Worm (Caenorhabditis elegans): ENCODE measurements around the gene T19A5.3.

T19A5.3 gene

DNA sequence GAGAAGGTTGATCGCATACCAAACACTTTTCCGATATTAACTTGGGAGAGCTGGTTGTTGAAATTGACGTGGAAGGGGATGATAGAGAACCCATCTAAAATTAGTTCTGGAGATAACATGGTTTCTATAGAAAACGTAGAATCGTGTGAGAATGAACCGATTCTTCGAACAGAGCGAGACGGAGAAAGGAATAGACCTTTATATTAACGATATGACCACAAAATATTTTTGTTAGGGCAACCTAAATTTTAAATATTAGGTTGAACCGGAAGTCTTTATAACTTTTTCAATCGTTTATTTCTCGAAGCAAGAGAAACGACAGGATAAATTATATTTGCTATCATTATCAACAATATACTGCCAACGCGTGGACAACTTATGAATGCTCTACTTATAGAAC, 22.2 kb upstream of the T19A5.3 start, which contains the start of gene nhr-219:
nhr-219 (minus strand) TSS at position 101 of the 400 bp plus-strand sequence.
- TF ChIP-seq ztf-11 (tag; optimal IDR thresholded peaks at IDR 0.05) (no peak), nhr-2 (tag; optimal IDR thresholded peaks at IDR 0.05) (no peak), lsy-2 (tag; optimal IDR thresholded peaks at IDR 0.05) (no peak), elt-3 (tag; optimal IDR thresholded peaks at IDR 0.05) (no peak), bed-3 (GFP tag; optimal IDR thresholded peaks at IDR 0.05) (no peak), ceh-83 (GFP tag; optimal IDR thresholded peaks at IDR 0.05) (no peak), drap-1 (GFP tag; optimal IDR thresholded peaks at IDR 0.05) (no peak), flh-1 (GFP tag; optimal IDR thresholded peaks at IDR 0.05) (no peak), tbx-8 (GFP tag; optimal IDR thresholded peaks at IDR 0.05) (no peak), ham-2 (GFP tag; optimal IDR thresholded peaks at IDR 0.05) (no peak), cnd-1 (tag; optimal IDR thresholded peaks at IDR 0.05) (no peak), nhr-76 (tag; optimal IDR thresholded peaks at IDR 0.05) (no peak), nhr-237 (tag; optimal IDR thresholded peaks at IDR 0.05) (no peak), snpc-4 (tag; optimal IDR thresholded peaks at IDR 0.05) (no peak), sptf-1 (tag; optimal IDR thresholded peaks at IDR 0.05) (no peak), unc-120 (tag; optimal IDR thresholded peaks at IDR 0.05; ENCODE audit: poor library complexity, severe bottlenecking) (no peak), unc-39 (tag; optimal IDR thresholded peaks at IDR 0.05) (no peak), pha-4 (tag; optimal IDR thresholded peaks at IDR 0.05) (no peak), sem-2 (GFP tag; optimal IDR thresholded peaks at IDR 0.05) (no peak)

- TF ChIP-seq elt-1 (tag; optimal IDR thresholded peaks at IDR 0.05; ENCODE audit: borderline replicate concordance, insufficient read depth), result peak; percentile 18
- TF ChIP-seq pha-4 (tag; optimal IDR thresholded peaks at IDR 0.05), result peak; percentile 50
- TF ChIP-seq nhr-2 (tag; optimal IDR thresholded peaks at IDR 0.05), result no peak
Measured at ce11 chrV:8964055-8964758, 20.3 kb upstream of the T19A5.3 start, which contains the start of gene nhr-44. nhr-44 (minus strand) TSS chrV:8964105.

- TF ChIP-seq bed-3 (GFP tag; optimal IDR thresholded peaks at IDR 0.05), result no peak
- TF ChIP-seq nhr-12 (tag; optimal IDR thresholded peaks at IDR 0.05), result no peak
- peak; percentile 17 for TF ChIP-seq ham-2 (GFP tag; optimal IDR thresholded peaks at IDR 0.05)
- no peak for TF ChIP-seq ceh-39 (tag; optimal IDR thresholded peaks at IDR 0.05)
- no peak for TF ChIP-seq nhr-237 (tag; optimal IDR thresholded peaks at IDR 0.05)
- peak; percentile 34 for TF ChIP-seq ces-1 (GFP tag; optimal IDR thresholded peaks at IDR 0.05)
- no peak for TF ChIP-seq ceh-83 (GFP tag; optimal IDR thresholded peaks at IDR 0.05)
Measured at ce11 chrV:8956387-8957095, 12.7 kb upstream of the T19A5.3 start, which contains the start of gene ttc-17. ttc-17 (plus strand) TSS chrV:8957045.

ce11 chrV:8949873-8950272, 6.0 kb upstream of the T19A5.3 start:
- TF ChIP-seq tbx-8 (GFP tag; optimal IDR thresholded peaks at IDR 0.05), result no peak
- no peak for TF ChIP-seq lin-13 (tag; optimal IDR thresholded peaks at IDR 0.05)
- no peak for TF ChIP-seq elt-3 (tag; optimal IDR thresholded peaks at IDR 0.05)
- TF ChIP-seq snpc-4 (tag; optimal IDR thresholded peaks at IDR 0.05), result no peak
- TF ChIP-seq sem-2 (GFP tag; optimal IDR thresholded peaks at IDR 0.05), result no peak
- TF ChIP-seq unc-39 (tag; optimal IDR thresholded peaks at IDR 0.05), result no peak
- TF ChIP-seq mls-2 (tag; optimal IDR thresholded peaks at IDR 0.05), result no peak
- TF ChIP-seq ceh-43 (GFP tag; optimal IDR thresholded peaks at IDR 0.05), result no peak
- no peak for TF ChIP-seq sptf-1 (tag; optimal IDR thresholded peaks at IDR 0.05)
- no peak for TF ChIP-seq lsy-2 (tag; optimal IDR thresholded peaks at IDR 0.05)
- TF ChIP-seq flh-1 (GFP tag; optimal IDR thresholded peaks at IDR 0.05), result no peak
- no peak for TF ChIP-seq nhr-2 (tag; optimal IDR thresholded peaks at IDR 0.05)
- no peak for TF ChIP-seq ztf-11 (tag; optimal IDR thresholded peaks at IDR 0.05)
- TF ChIP-seq unc-62 (GFP tag; optimal IDR thresholded peaks at IDR 0.05), result no peak
- TF ChIP-seq mab-5 (tag; optimal IDR thresholded peaks at IDR 0.05), result no peak
- no peak for TF ChIP-seq elt-1 (tag; optimal IDR thresholded peaks at IDR 0.05; ENCODE audit: borderline replicate concordance, insufficient read depth)
- TF ChIP-seq bed-3 (GFP tag; optimal IDR thresholded peaks at IDR 0.05), result no peak

ce11 chrV:8948996-8949395, 5.1 kb upstream of the T19A5.3 start:
- TF ChIP-seq lin-13 (tag; optimal IDR thresholded peaks at IDR 0.05) (no peak), nhr-237 (tag; optimal IDR thresholded peaks at IDR 0.05) (no peak), ham-2 (GFP tag; optimal IDR thresholded peaks at IDR 0.05) (no peak), snpc-4 (tag; optimal IDR thresholded peaks at IDR 0.05) (no peak), bed-3 (GFP tag; optimal IDR thresholded peaks at IDR 0.05) (no peak), ceh-43 (GFP tag; optimal IDR thresholded peaks at IDR 0.05) (no peak), flh-1 (GFP tag; optimal IDR thresholded peaks at IDR 0.05) (no peak), nhr-28 (tag; optimal IDR thresholded peaks at IDR 0.05) (no peak), tbx-8 (GFP tag; optimal IDR thresholded peaks at IDR 0.05) (no peak), nhr-76 (tag; optimal IDR thresholded peaks at IDR 0.05) (no peak), M03D4.4 (tag; optimal IDR thresholded peaks at IDR 0.05) (no peak), sem-2 (GFP tag; optimal IDR thresholded peaks at IDR 0.05) (no peak), elt-1 (tag; optimal IDR thresholded peaks at IDR 0.05; ENCODE audit: borderline replicate concordance, insufficient read depth) (no peak), lin-32 (GFP tag; optimal IDR thresholded peaks at IDR 0.05) (no peak), mls-2 (tag; optimal IDR thresholded peaks at IDR 0.05) (no peak), nhr-2 (tag; optimal IDR thresholded peaks at IDR 0.05) (no peak), ztf-11 (tag; optimal IDR thresholded peaks at IDR 0.05) (no peak), ceh-39 (tag; optimal IDR thresholded peaks at IDR 0.05) (no peak), unc-120 (tag; optimal IDR thresholded peaks at IDR 0.05; ENCODE audit: poor library complexity, severe bottlenecking) (no peak)

Data from whole organism, mixed stage, embryonic.